Fruit fly (Drosophila melanogaster): ENCODE results near the gene Anp.

Gene Anp

dm6 chr3R:30160312-30160942 is 49.3 kb upstream of the Anp start, which contains the start of gene CG11498 (continued):
- peak; percentile 2 for TF ChIP-seq HLHmδ (GFP tag; optimal IDR thresholded peaks at IDR 0.05)
- TF ChIP-seq sob (GFP tag; IDR thresholded peaks at IDR 0.05): no peak
- TF ChIP-seq Xrp1 (GFP tag; IDR thresholded peaks at IDR 0.05): 0 out of 2 replicates have a peak, but pooled peaks have one; percentile 19
- TF ChIP-seq Neu2 (GFP tag; optimal IDR thresholded peaks at IDR 0.05; ENCODE audit: borderline replicate concordance): no peak
- 0 out of 2 replicates have a peak, but pooled peaks have one; percentile 10 for TF ChIP-seq CG31441 (GFP tag; IDR thresholded peaks at IDR 0.05)

- TF ChIP-seq CG17385 (GFP tag; optimal IDR thresholded peaks at IDR 0.05): no peak
- no peak for TF ChIP-seq HHEX (GFP tag; optimal IDR thresholded peaks at IDR 0.05)
- no peak for TF ChIP-seq gcm (GFP tag; optimal IDR thresholded peaks at IDR 0.05)
- TF ChIP-seq CG32532 (GFP tag; IDR thresholded peaks at IDR 0.05): no peak
- TF ChIP-seq Pdp1 (GFP tag; optimal IDR thresholded peaks at IDR 0.05): no peak
- TF ChIP-seq CG3407 (GFP tag; optimal IDR thresholded peaks at IDR 0.05): no peak
- TF ChIP-seq tup (GFP tag; optimal IDR thresholded peaks at IDR 0.05): no peak
These were observed 46.5 kb upstream of the Anp start for dm6 chr3R:30163228-30163627.

dm6 chr3R:30164162-30164561 is 45.6 kb upstream of the Anp start:
- TF ChIP-seq Ada2b (GFP tag; IDR thresholded peaks at IDR 0.05) (peak; percentile 28; the same call in 1 of the 2 replicates), wor (GFP tag; IDR thresholded peaks at IDR 0.05) (peak; percentile 50), CG7839 (tag; optimal IDR thresholded peaks at IDR 0.05) (peak; percentile 30), prd (optimal IDR thresholded peaks at IDR 0.05) (no peak), prd (GFP tag; IDR thresholded peaks at IDR 0.05) (peak; percentile 72; the same call in 2 of the 3 replicates), MESR4 (GFP tag; optimal IDR thresholded peaks at IDR 0.05) (no peak), Rfx (GFP tag; IDR thresholded peaks at IDR 0.05) (no peak), sna (GFP tag; IDR thresholded peaks at IDR 0.05; ENCODE audit: partially characterized antibody) (no peak), Sox100B (GFP tag; optimal IDR thresholded peaks at IDR 0.05) (peak; percentile 20), lmd (GFP tag; IDR thresholded peaks at IDR 0.05) (peak; percentile 41; the same call in 1 of the 2 replicates), CG7372 (GFP tag; IDR thresholded peaks at IDR 0.05) (no peak), Oli (tag; optimal IDR thresholded peaks at IDR 0.05) (peak; percentile 28), CG13624 (GFP tag; optimal IDR thresholded peaks at IDR 0.05) (no peak), CG32767 (GFP tag; IDR thresholded peaks at IDR 0.05) (0 out of 2 replicates have a peak, but pooled peaks have one; percentile 22), ATbp (GFP tag; optimal IDR thresholded peaks at IDR 0.05) (peak; percentile 58), gce (GFP tag; IDR thresholded peaks at IDR 0.05) (peak; percentile 54; the same call in 1 of the 3 replicates), ci (GFP tag; IDR thresholded peaks at IDR 0.05) (peak; percentile 85), Max (GFP tag; optimal IDR thresholded peaks at IDR 0.05) (no peak), CG30403 (GFP tag; optimal IDR thresholded peaks at IDR 0.05) (peak; percentile 32), lab (GFP tag; optimal IDR thresholded peaks at IDR 0.05) (peak; percentile 29), CG12744 (GFP tag; optimal IDR thresholded peaks at IDR 0.05) (no peak), Awh (GFP tag; IDR thresholded peaks at IDR 0.05) (peak; percentile 34; the same call in 1 of the 2 replicates), phol (tag; optimal IDR thresholded peaks at IDR 0.05) (peak; percentile 42), cas (GFP tag; IDR thresholded peaks at IDR 0.05) (no peak), Scr (GFP tag; IDR thresholded peaks at IDR 0.05; ENCODE audit: partially characterized antibody) (no peak), GATAe (GFP tag; conservative IDR thresholded peaks at IDR 0.05) (no peak), CG7987 (GFP tag; optimal IDR thresholded peaks at IDR 0.05) (no peak), CG11695 (GFP tag; IDR thresholded peaks at IDR 0.05) (0 out of 3 replicates have a peak, but pooled peaks have one; percentile 12), Dfd (GFP tag; optimal IDR thresholded peaks at IDR 0.05) (no peak), CG4820 (GFP tag; optimal IDR thresholded peaks at IDR 0.05) (peak; percentile 5), CG4328 (GFP tag; optimal IDR thresholded peaks at IDR 0.05) (no peak), unpg (GFP tag; optimal IDR thresholded peaks at IDR 0.05) (peak; percentile 38), CG17359 (tag; optimal IDR thresholded peaks at IDR 0.05) (peak; percentile 43), Ets65A (GFP tag) (peak; percentile 5), stc (GFP tag; IDR thresholded peaks at IDR 0.05) (peak; percentile 52; the same call in 1 of the 2 replicates)
